Worm (Caenorhabditis elegans) whole organism, young adult: ENCODE data around the gene del-10.

ENCODE experiments used
- Y53F4B.3 ChIP-seq: fragments of 200-800 bp; sonication (Bioruptor generic); IDR thresholded peaks from 2 replicates; pipeline ENCODE4 v1.3.6; 2022; ENCODE audit warnings: missing genetic modification reagents, missing genetic modification characterization, missing compliant biosample characterization
- Y67H2A.10 ChIP-seq: fragments of 200-800 bp; sonication (Bioruptor generic); conservative IDR thresholded peaks from 2 replicates; pipeline ENCODE4 v1.3.6; 2022; ENCODE audit warnings: missing genetic modification reagents, missing genetic modification characterization, missing compliant biosample characterization
- attf-5 ChIP-seq: fragments of 200-800 bp; sonication (Bioruptor generic); optimal IDR thresholded peaks from 2 replicates; lab custom pipeline; 2018; ENCODE audit warnings: mild to moderate bottlenecking, missing genetic modification characterization, missing compliant biosample characterization
- hmg-1.2 ChIP-seq: fragments of 200-800 bp; sonication (Bioruptor generic); IDR thresholded peaks from 2 replicates; pipeline ENCODE4 v1.3.6; 2022; ENCODE audit warnings: missing genetic modification reagents, missing genetic modification characterization, missing compliant biosample characterization
- hmg-20 ChIP-seq: fragments of 200-800 bp; sonication (Bioruptor generic); IDR thresholded peaks from 2 replicates; pipeline ENCODE4 v1.3.6; 2022; ENCODE audit warnings: missing genetic modification reagents, missing genetic modification characterization, missing compliant biosample characterization
- lag-1 ChIP-seq: fragments of 200-800 bp; sonication (Bioruptor generic); IDR thresholded peaks from 2 replicates; pipeline ENCODE4 v1.3.6; 2022; ENCODE audit warnings: missing genetic modification reagents, missing genetic modification characterization, missing compliant biosample characterization
- rec-8 ChIP-seq, 2 experiments: sonication (generic microtip); optimal IDR thresholded peaks; 2 replicates each; lab custom pipeline; 2016; ENCODE audit warnings: mild to moderate bottlenecking in 2 of 2, missing genetic modification characterization in 2 of 2, missing genetic modification reagents in 2 of 2, missing genotype in 2 of 2, missing biosample characterization in 1 of 2, missing compliant biosample characterization in 1 of 2, moderate library complexity in 1 of 2
- snpc-1.1 ChIP-seq: sonication (generic microtip); optimal IDR thresholded peaks from 2 replicates; lab custom pipeline; 2017; ENCODE audit warnings: missing genetic modification characterization, mild to moderate bottlenecking, missing compliant biosample characterization, antibody characterized with exemption, moderate library complexity, missing genotype, missing genetic modification reagents; ENCODE audit not compliant: insufficient read depth
- unc-130 ChIP-seq: sonication (generic microtip); optimal IDR thresholded peaks from 2 replicates; lab custom pipeline; 2016; ENCODE audit warnings: missing genetic modification reagents, missing genetic modification characterization, missing compliant biosample characterization

- TF ChIP-seq rec-8 (tag; optimal IDR thresholded peaks at IDR 0.05; lab: Kevin White, UChicago) = no peak
- TF ChIP-seq snpc-1.1 (tag; lab: Kevin White, UChicago) = no peak
- TF ChIP-seq attf-5 (GFP tag; lab: Kevin White, UChicago) = no peak
- TF ChIP-seq hmg-1.2 (GFP tag; lab: Robert Waterston, UW) = no peak
- no peak for TF ChIP-seq lag-1
- no peak for TF ChIP-seq Y67H2A.10
- TF ChIP-seq unc-130 (GFP tag; lab: Kevin White, UChicago) = no peak
- TF ChIP-seq hmg-20 = no peak
- no peak for TF ChIP-seq Y53F4B.3 (GFP tag; lab: Robert Waterston, UW)
Observed at ce11 chrII:6448656-6449055, 33.3 kb downstream of the del-10 start.
